Fruit fly (Drosophila melanogaster): ENCODE data around the gene Ugt37A1.

The Ugt37A1 gene

dm6 chr2L:20390004-20390403 lies 16.1 kb upstream of the Ugt37A1 start (continued):
- TF ChIP-seq CG12104 (GFP tag; optimal IDR thresholded peaks at IDR 0.05) = peak; percentile 27
- no peak for TF ChIP-seq kni (GFP tag; optimal IDR thresholded peaks at IDR 0.05)
- TF ChIP-seq unpg (GFP tag; optimal IDR thresholded peaks at IDR 0.05) = peak; percentile 32
- TF ChIP-seq CG4424 (GFP tag; optimal IDR thresholded peaks at IDR 0.05) = no peak
- peak; percentile 69 for TF ChIP-seq lab (GFP tag; optimal IDR thresholded peaks at IDR 0.05)
- no peak for TF ChIP-seq Rx (GFP tag; IDR thresholded peaks at IDR 0.05)
- TF ChIP-seq CG6254 (GFP tag; optimal IDR thresholded peaks at IDR 0.05) = no peak
- TF ChIP-seq sim (GFP tag; IDR thresholded peaks at IDR 0.05) = no peak
- TF ChIP-seq jing (GFP tag; optimal IDR thresholded peaks at IDR 0.05) = no peak
- no peak for TF ChIP-seq CG32532 (GFP tag; IDR thresholded peaks at IDR 0.05)
- TF ChIP-seq CG15269 (tag; optimal IDR thresholded peaks at IDR 0.05) = peak; percentile 33
- TF ChIP-seq CG8281 (tag; optimal IDR thresholded peaks at IDR 0.05) = no peak
- peak; percentile 11 for TF ChIP-seq schlank (tag; optimal IDR thresholded peaks at IDR 0.05)
- no peak for TF ChIP-seq Six4 (GFP tag; optimal IDR thresholded peaks at IDR 0.05)
- TF ChIP-seq CG9609 (GFP tag; optimal IDR thresholded peaks at IDR 0.05) = no peak
- TF ChIP-seq ash1 (GFP tag; optimal IDR thresholded peaks at IDR 0.05) = no peak
- TF ChIP-seq psq (GFP tag; optimal IDR thresholded peaks at IDR 0.05) = no peak
- TF ChIP-seq HLH54F (GFP tag; optimal IDR thresholded peaks at IDR 0.05) = no peak
- no peak for TF ChIP-seq lov (optimal IDR thresholded peaks at IDR 0.05)
- TF ChIP-seq lov (GFP tag; IDR thresholded peaks at IDR 0.05) = no peak
- peak; percentile 21 for TF ChIP-seq Bteb2 (GFP tag; optimal IDR thresholded peaks at IDR 0.05)
- peak; percentile 25 for TF ChIP-seq NfI (GFP tag; optimal IDR thresholded peaks at IDR 0.05)
- no peak for TF ChIP-seq pb (GFP tag; optimal IDR thresholded peaks at IDR 0.05)
- peak; percentile 29 for TF ChIP-seq CG6813 (GFP tag; optimal IDR thresholded peaks at IDR 0.05)
- TF ChIP-seq CG10543 (GFP tag; optimal IDR thresholded peaks at IDR 0.05) = peak; percentile 32
- no peak for TF ChIP-seq stwl (tag; optimal IDR thresholded peaks at IDR 0.05)

- TF ChIP-seq grau (tag; optimal IDR thresholded peaks at IDR 0.05) = no peak
- peak in 1 of 2 experiments; percentile 77 for TF ChIP-seq crp (GFP tag; optimal IDR thresholded peaks at IDR 0.05)
- TF ChIP-seq CG12769 (tag; optimal IDR thresholded peaks at IDR 0.05) = peak; percentile 16
- TF ChIP-seq CG8924 (tag; optimal IDR thresholded peaks at IDR 0.05) = no peak
- no peak for TF ChIP-seq ash1 (GFP tag; optimal IDR thresholded peaks at IDR 0.05)
- peak; percentile 6 for TF ChIP-seq lab (GFP tag; optimal IDR thresholded peaks at IDR 0.05)
- peak; percentile 47; the same call in 1 of the 3 replicates for TF ChIP-seq zen2 (GFP tag; IDR thresholded peaks at IDR 0.05; ENCODE audit: partially characterized antibody)
- TF ChIP-seq Nf-YB (GFP tag; optimal IDR thresholded peaks at IDR 0.05) = peak; percentile 38
- TF ChIP-seq chm (GFP tag; IDR thresholded peaks at IDR 0.05) = peak; percentile 47; the same call in 1 of the 2 replicates
- no peak for TF ChIP-seq zfh1 (GFP tag; IDR thresholded peaks at IDR 0.05)
- TF ChIP-seq CG11504 (tag; optimal IDR thresholded peaks at IDR 0.05) = peak; percentile 14
- no peak for TF ChIP-seq Atf3 (GFP tag; optimal IDR thresholded peaks at IDR 0.05)
- no peak for TF ChIP-seq CG8281 (tag; optimal IDR thresholded peaks at IDR 0.05)
- peak; percentile 68 for TF ChIP-seq Jarid2 (GFP tag; optimal IDR thresholded peaks at IDR 0.05)
- no peak for TF ChIP-seq wor (GFP tag; IDR thresholded peaks at IDR 0.05)
- TF ChIP-seq grn (GFP tag; optimal IDR thresholded peaks at IDR 0.05) = peak; percentile 19
- peak; percentile 10; the same call in 1 of the 2 replicates for TF ChIP-seq MBD-R2 (GFP tag; IDR thresholded peaks at IDR 0.05)
- peak; percentile 26; the same call in 1 of the 2 replicates for TF ChIP-seq amos (GFP tag; IDR thresholded peaks at IDR 0.05; ENCODE audit: partially characterized antibody)
- peak; percentile 56; the same call in 2 of the 3 replicates for TF ChIP-seq CG34224 (GFP tag; IDR thresholded peaks at IDR 0.05; ENCODE audit: partially characterized antibody)
- peak; percentile 34; the same call in 1 of the 2 replicates for TF ChIP-seq Awh (GFP tag; IDR thresholded peaks at IDR 0.05)
- 0 out of 3 replicates have a peak, but pooled peaks have one; percentile 56 for TF ChIP-seq hb (GFP tag; IDR thresholded peaks at IDR 0.05; ENCODE audit: partially characterized antibody)
- 0 out of 2 replicates have a peak, but pooled peaks have one; percentile 13 for TF ChIP-seq CG9932 (GFP tag; IDR thresholded peaks at IDR 0.05)
- TF ChIP-seq fd64A (GFP tag; optimal IDR thresholded peaks at IDR 0.05) = no peak
- TF ChIP-seq Dbx (GFP tag; IDR thresholded peaks at IDR 0.05) = peak; percentile 51; the same call in 2 of the 3 replicates
- TF ChIP-seq Usf (GFP tag; optimal IDR thresholded peaks at IDR 0.05) = no peak
- TF ChIP-seq C15 (GFP tag; IDR thresholded peaks at IDR 0.05) = no peak
Measured at dm6 chr2L:20382141-20382815, 8.4 kb upstream of the Ugt37A1 start, which contains the start of gene CG16798. CG16798 (minus strand) TSS chr2L:20382356.

Measured in whole organism, embryonic.